Worm (Caenorhabditis elegans): ENCODE results near the gene C39D10.7.

Gene C39D10.7

ce11 chrX:7951578-7951977 is 37.8 kb upstream of the C39D10.7 start:
- TF ChIP-seq med-1 (GFP tag; optimal IDR thresholded peaks at IDR 0.05; ENCODE audit: insufficient read depth) (no peak), cog-1 (tag; optimal IDR thresholded peaks at IDR 0.05) (peak; percentile 77), ztf-23 (GFP tag; IDR thresholded peaks at IDR 0.05) (peak; percentile 45; the same call in 1 of the 2 replicates), flt-1 (GFP tag; IDR thresholded peaks at IDR 0.05) (0 out of 2 replicates have a peak, but pooled peaks have one; percentile 55), ref-1 (GFP tag; conservative IDR thresholded peaks at IDR 0.05) (no peak), ztf-29 (GFP tag; IDR thresholded peaks at IDR 0.05) (no peak), tab-1 (GFP tag; IDR thresholded peaks at IDR 0.05) (no peak), T22C8.4 (GFP tag; IDR thresholded peaks at IDR 0.05) (peak; percentile 26; the same call in 1 of the 2 replicates)

ce11 chrX:7945438-7945837 is 31.7 kb upstream of the C39D10.7 start:
- TF ChIP-seq ztf-29 (GFP tag; IDR thresholded peaks at IDR 0.05), result no peak
- TF ChIP-seq flt-1 (GFP tag; IDR thresholded peaks at IDR 0.05), result no peak
- TF ChIP-seq med-1 (GFP tag; optimal IDR thresholded peaks at IDR 0.05; ENCODE audit: insufficient read depth), result no peak
- no peak for TF ChIP-seq ztf-23 (GFP tag; IDR thresholded peaks at IDR 0.05)
- TF ChIP-seq cog-1 (tag; optimal IDR thresholded peaks at IDR 0.05), result no peak
- no peak for TF ChIP-seq klf-2 (GFP tag; conservative IDR thresholded peaks at IDR 0.05)
- TF ChIP-seq tab-1 (GFP tag; IDR thresholded peaks at IDR 0.05), result no peak
- TF ChIP-seq ref-1 (GFP tag; conservative IDR thresholded peaks at IDR 0.05), result no peak
- TF ChIP-seq T22C8.4 (GFP tag; IDR thresholded peaks at IDR 0.05), result no peak

ce11 chrX:7944999-7945398 is 31.3 kb upstream of the C39D10.7 start, which contains the start of gene tnt-3:
TSS of gene tnt-3 (minus strand) at chrX:7945099.
- TF ChIP-seq T22C8.4 (GFP tag; IDR thresholded peaks at IDR 0.05) (no peak), ref-1 (GFP tag; conservative IDR thresholded peaks at IDR 0.05) (no peak), ztf-29 (GFP tag; IDR thresholded peaks at IDR 0.05) (no peak), tab-1 (GFP tag; IDR thresholded peaks at IDR 0.05) (no peak), med-1 (GFP tag; optimal IDR thresholded peaks at IDR 0.05; ENCODE audit: insufficient read depth) (no peak), klf-2 (GFP tag; conservative IDR thresholded peaks at IDR 0.05) (no peak), ztf-23 (GFP tag; IDR thresholded peaks at IDR 0.05) (no peak), flt-1 (GFP tag; IDR thresholded peaks at IDR 0.05) (no peak), cog-1 (tag; optimal IDR thresholded peaks at IDR 0.05) (no peak)

- TF ChIP-seq T22C8.4 (GFP tag; IDR thresholded peaks at IDR 0.05), result no peak
- no peak for TF ChIP-seq flt-1 (GFP tag; IDR thresholded peaks at IDR 0.05)
- no peak for TF ChIP-seq tab-1 (GFP tag; IDR thresholded peaks at IDR 0.05)
- no peak for TF ChIP-seq ref-1 (GFP tag; conservative IDR thresholded peaks at IDR 0.05)
- TF ChIP-seq klf-2 (GFP tag; conservative IDR thresholded peaks at IDR 0.05), result no peak
- no peak for TF ChIP-seq ztf-23 (GFP tag; IDR thresholded peaks at IDR 0.05)
- TF ChIP-seq med-1 (GFP tag; optimal IDR thresholded peaks at IDR 0.05; ENCODE audit: insufficient read depth), result no peak
- TF ChIP-seq ztf-29 (GFP tag; IDR thresholded peaks at IDR 0.05), result no peak
- no peak for TF ChIP-seq cog-1 (tag; optimal IDR thresholded peaks at IDR 0.05)
Observed at ce11 chrX:7942675-7943074, 28.9 kb upstream of the C39D10.7 start.

ce11 chrX:7932453-7932852 is 18.7 kb upstream of the C39D10.7 start:
- TF ChIP-seq flt-1 (GFP tag; IDR thresholded peaks at IDR 0.05) (no peak), ztf-29 (GFP tag; IDR thresholded peaks at IDR 0.05) (no peak), klf-2 (GFP tag; conservative IDR thresholded peaks at IDR 0.05) (no peak), ztf-23 (GFP tag; IDR thresholded peaks at IDR 0.05) (no peak), cog-1 (tag; optimal IDR thresholded peaks at IDR 0.05) (no peak), med-1 (GFP tag; optimal IDR thresholded peaks at IDR 0.05; ENCODE audit: insufficient read depth) (no peak), tab-1 (GFP tag; IDR thresholded peaks at IDR 0.05) (no peak), T22C8.4 (GFP tag; IDR thresholded peaks at IDR 0.05) (no peak), ref-1 (GFP tag; conservative IDR thresholded peaks at IDR 0.05) (no peak)

- TF ChIP-seq ref-1 (GFP tag; conservative IDR thresholded peaks at IDR 0.05) (no peak), tab-1 (GFP tag; IDR thresholded peaks at IDR 0.05) (no peak), flt-1 (GFP tag; IDR thresholded peaks at IDR 0.05) (no peak), cog-1 (tag; optimal IDR thresholded peaks at IDR 0.05) (no peak), ztf-23 (GFP tag; IDR thresholded peaks at IDR 0.05) (no peak), T22C8.4 (GFP tag; IDR thresholded peaks at IDR 0.05) (no peak), klf-2 (GFP tag; conservative IDR thresholded peaks at IDR 0.05) (no peak), ztf-29 (GFP tag; IDR thresholded peaks at IDR 0.05) (no peak), med-1 (GFP tag; optimal IDR thresholded peaks at IDR 0.05; ENCODE audit: insufficient read depth) (no peak)
Observed at ce11 chrX:7930450-7930849, 16.7 kb upstream of the C39D10.7 start, which contains the start of gene zig-3. TSS of gene zig-3 (plus strand) at chrX:7930750.

- TF ChIP-seq med-1 (GFP tag; optimal IDR thresholded peaks at IDR 0.05; ENCODE audit: insufficient read depth), result no peak
Observed at ce11 chrX:7925134-7925533, 11.4 kb upstream of the C39D10.7 start, which contains the start of gene zig-4. TSS of gene zig-4 (plus strand) at chrX:7925434.

- TF ChIP-seq ztf-29 (GFP tag; IDR thresholded peaks at IDR 0.05) (no peak), med-1 (GFP tag; optimal IDR thresholded peaks at IDR 0.05; ENCODE audit: insufficient read depth) (no peak), flt-1 (GFP tag; IDR thresholded peaks at IDR 0.05) (no peak), T22C8.4 (GFP tag; IDR thresholded peaks at IDR 0.05) (no peak), ref-1 (GFP tag; conservative IDR thresholded peaks at IDR 0.05) (no peak)
Observed at ce11 chrX:7921130-7921529, 7.4 kb upstream of the C39D10.7 start.

- TF ChIP-seq cog-1 (tag; optimal IDR thresholded peaks at IDR 0.05) (no peak), ztf-29 (GFP tag; IDR thresholded peaks at IDR 0.05) (no peak), tab-1 (GFP tag; IDR thresholded peaks at IDR 0.05) (no peak), med-1 (GFP tag; optimal IDR thresholded peaks at IDR 0.05; ENCODE audit: insufficient read depth) (no peak), ref-1 (GFP tag; conservative IDR thresholded peaks at IDR 0.05) (no peak), ztf-23 (GFP tag; IDR thresholded peaks at IDR 0.05) (no peak), flt-1 (GFP tag; IDR thresholded peaks at IDR 0.05) (no peak), T22C8.4 (GFP tag; IDR thresholded peaks at IDR 0.05) (no peak), klf-2 (GFP tag; conservative IDR thresholded peaks at IDR 0.05) (no peak)
Observed at ce11 chrX:7916076-7916475, 2.3 kb upstream of the C39D10.7 start.

- TF ChIP-seq T22C8.4 (GFP tag; IDR thresholded peaks at IDR 0.05), result no peak
- no peak for TF ChIP-seq klf-2 (GFP tag; conservative IDR thresholded peaks at IDR 0.05)
- TF ChIP-seq ztf-23 (GFP tag; IDR thresholded peaks at IDR 0.05), result no peak
- no peak for TF ChIP-seq ztf-29 (GFP tag; IDR thresholded peaks at IDR 0.05)
- no peak for TF ChIP-seq cog-1 (tag; optimal IDR thresholded peaks at IDR 0.05)
- TF ChIP-seq flt-1 (GFP tag; IDR thresholded peaks at IDR 0.05), result no peak
- TF ChIP-seq ref-1 (GFP tag; conservative IDR thresholded peaks at IDR 0.05), result no peak
- no peak for TF ChIP-seq tab-1 (GFP tag; IDR thresholded peaks at IDR 0.05)
- no peak for TF ChIP-seq med-1 (GFP tag; optimal IDR thresholded peaks at IDR 0.05; ENCODE audit: insufficient read depth)
Observed at ce11 chrX:7915616-7916015, 1.9 kb upstream of the C39D10.7 start.

All from whole organism, midembryonic.